Worm (Caenorhabditis elegans) whole organism, mixed stage, embryonic: ENCODE data around the gene col-90.
A peak's percentile ranks its signal among the peaks of the same experiment; 100 is the strongest.

Experiments used
- ceh-43 ChIP-seq: fragments of 200-800 bp; sonication (Bioruptor generic); optimal IDR thresholded peaks from 2 replicates; lab custom pipeline; 2018; ENCODE audit warnings: mild to moderate bottlenecking, missing genetic modification characterization, moderate library complexity, missing compliant biosample characterization
- nhr-237 ChIP-seq: fragments of 150-350 bp; optimal IDR thresholded peaks from 2 replicates; lab custom pipeline; 2014; ENCODE audit warnings: missing biosample characterization, missing genetic modification characterization
- nhr-28 ChIP-seq: fragments of 150-350 bp; optimal IDR thresholded peaks from 2 replicates; lab custom pipeline; 2014; ENCODE audit warnings: missing biosample characterization, missing genetic modification characterization
- snpc-4 ChIP-seq: fragments of 150-350 bp; optimal IDR thresholded peaks from 2 replicates; lab custom pipeline; 2014; ENCODE audit warnings: missing biosample characterization, missing genetic modification characterization
- sptf-1 ChIP-seq: sonication (generic microtip); optimal IDR thresholded peaks from 2 replicates; lab custom pipeline; 2017; ENCODE audit warnings: mild to moderate bottlenecking, missing genetic modification characterization, moderate library complexity, missing compliant biosample characterization
- unc-39 ChIP-seq: fragments of 150-350 bp; optimal IDR thresholded peaks from 2 replicates; lab custom pipeline; 2014; ENCODE audit warnings: missing biosample characterization, missing genetic modification characterization
- unc-62 ChIP-seq: fragments of 150-350 bp; optimal IDR thresholded peaks from 2 replicates; lab custom pipeline; 2014; ENCODE audit warnings: missing biosample characterization, missing genetic modification reagents, missing genetic modification characterization
- zip-8 ChIP-seq: fragments of 150-350 bp; optimal IDR thresholded peaks from 2 replicates; lab custom pipeline; 2014; ENCODE audit warnings: missing biosample characterization, missing genetic modification characterization

- TF ChIP-seq snpc-4 (tag; lab: Kevin White, UChicago) = no peak
- no peak for TF ChIP-seq sptf-1 (tag; lab: Kevin White, UChicago)
- no peak for TF ChIP-seq ceh-43 (GFP tag; lab: Kevin White, UChicago)
- no peak for TF ChIP-seq unc-62
- peak; percentile 16 for TF ChIP-seq nhr-237 (tag; lab: Kevin White, UChicago)
- no peak for TF ChIP-seq unc-39 (tag; lab: Kevin White, UChicago)
- no peak for TF ChIP-seq nhr-28
- no peak for TF ChIP-seq zip-8 (tag; lab: Kevin White, UChicago)
Observed at ce11 chrIII:7928549-7929129, 20.0 kb upstream of the col-90 start, which contains the start of the genes C29E4.13 and npp-15.
